Worm (Caenorhabditis elegans): ENCODE data around the gene F02H6.7.

DNA sequence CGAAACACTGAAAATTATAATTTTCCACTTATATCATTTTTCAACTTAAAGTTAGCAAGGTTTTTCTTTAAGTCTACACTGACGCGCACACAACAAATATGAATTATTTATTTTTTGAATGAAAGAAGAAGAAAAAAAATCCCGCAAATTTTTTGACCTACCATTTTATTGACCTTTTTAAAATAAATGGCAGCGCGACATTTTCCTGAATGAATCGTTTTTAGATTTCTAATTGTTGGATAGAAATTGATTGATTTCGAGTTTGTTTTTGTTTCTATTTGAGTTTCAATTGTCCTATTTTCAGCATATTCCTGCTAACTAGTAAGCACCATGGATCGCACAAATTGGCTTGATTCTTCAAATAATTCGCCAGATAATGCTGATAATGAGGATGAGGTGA, 34.8 kb downstream of the F02H6.7 start, which contains the start of gene K01G12.3:
- TF ChIP-seq unc-62 (GFP tag; optimal IDR thresholded peaks at IDR 0.05) (no peak), drap-1 (GFP tag; optimal IDR thresholded peaks at IDR 0.05) (no peak), blmp-1 (tag; optimal IDR thresholded peaks at IDR 0.05) (no peak), lsy-2 (tag; optimal IDR thresholded peaks at IDR 0.05) (no peak), mab-5 (tag; optimal IDR thresholded peaks at IDR 0.05) (no peak), bed-3 (GFP tag; optimal IDR thresholded peaks at IDR 0.05) (no peak), nhr-28 (tag; optimal IDR thresholded peaks at IDR 0.05) (no peak), nhr-237 (tag; optimal IDR thresholded peaks at IDR 0.05) (no peak), lin-32 (GFP tag; optimal IDR thresholded peaks at IDR 0.05) (no peak), elt-3 (tag; optimal IDR thresholded peaks at IDR 0.05) (no peak)
